Fruit fly (Drosophila melanogaster): Measurements from ENCODE around the gene Krn.
A peak's percentile ranks its signal among the peaks of the same experiment; 100 is the strongest.

Krn gene

DNA sequence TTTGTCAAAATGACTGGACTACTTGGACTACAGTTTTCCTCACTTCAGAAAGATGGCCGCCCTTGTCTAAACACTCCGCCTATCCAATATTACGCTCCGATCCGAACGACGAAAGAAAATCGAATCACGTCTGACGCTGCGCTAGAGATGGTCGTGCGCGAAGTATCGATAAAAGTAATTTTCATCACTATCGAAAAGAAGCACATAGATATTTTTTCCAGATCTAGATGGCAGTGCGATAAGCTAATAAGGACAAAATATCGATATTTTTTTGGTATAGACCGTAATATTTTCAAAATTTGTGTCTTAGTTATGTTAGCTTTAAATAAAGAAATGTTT, 9.2 kb downstream of the Krn start, which contains the start of gene Pep (continued):
- TF ChIP-seq CG15601 (tag; optimal IDR thresholded peaks at IDR 0.05) = peak; percentile 38
- no peak for TF ChIP-seq CG16779 (GFP tag; IDR thresholded peaks at IDR 0.05)
- TF ChIP-seq CG12299 (tag; optimal IDR thresholded peaks at IDR 0.05) = no peak
- TF ChIP-seq Optix (GFP tag; IDR thresholded peaks at IDR 0.05) = no peak
- TF ChIP-seq CG17385 (GFP tag; optimal IDR thresholded peaks at IDR 0.05) = peak; percentile 5
- no peak for TF ChIP-seq H15 (GFP tag; IDR thresholded peaks at IDR 0.05)
- TF ChIP-seq CG12659 (GFP tag; optimal IDR thresholded peaks at IDR 0.05) = peak; percentile 77
- TF ChIP-seq CG18619 (GFP tag; optimal IDR thresholded peaks at IDR 0.05) = no peak
- no peak for TF ChIP-seq Usf (GFP tag; optimal IDR thresholded peaks at IDR 0.05)
- no peak for TF ChIP-seq run (tag; optimal IDR thresholded peaks at IDR 0.05)
- TF ChIP-seq Elba2 (GFP tag; optimal IDR thresholded peaks at IDR 0.05) = no peak
- no peak for TF ChIP-seq usp (GFP tag; optimal IDR thresholded peaks at IDR 0.05)
- peak; percentile 72 for TF ChIP-seq ewg (GFP tag; optimal IDR thresholded peaks at IDR 0.05)
- peak in 1 of 2 experiments; percentile 31 for TF ChIP-seq Hr51 (GFP tag; optimal IDR thresholded peaks at IDR 0.05)
- TF ChIP-seq HmgZ (tag; optimal IDR thresholded peaks at IDR 0.05) = peak; percentile 79
- TF ChIP-seq Scr (GFP tag; IDR thresholded peaks at IDR 0.05; ENCODE audit: partially characterized antibody) = peak; percentile 98
- no peak for TF ChIP-seq Nf-YB (GFP tag; optimal IDR thresholded peaks at IDR 0.05)
- peak; percentile 98 for TF ChIP-seq CG14860 (GFP tag; IDR thresholded peaks at IDR 0.05; ENCODE audit: partially characterized antibody)
- TF ChIP-seq croc (GFP tag; conservative IDR thresholded peaks at IDR 0.05) = no peak
- TF ChIP-seq cg (GFP tag; optimal IDR thresholded peaks at IDR 0.05) = no peak
- no peak for TF ChIP-seq slp2 (GFP tag; optimal IDR thresholded peaks at IDR 0.05)
- no peak for TF ChIP-seq CG14050 (GFP tag; IDR thresholded peaks at IDR 0.05)
- no peak for TF ChIP-seq tap (tag; optimal IDR thresholded peaks at IDR 0.05)
- TF ChIP-seq CG9797 (GFP tag; optimal IDR thresholded peaks at IDR 0.05) = peak; percentile 39
- TF ChIP-seq caup (GFP tag; optimal IDR thresholded peaks at IDR 0.05; ENCODE audit: severe bottlenecking) = no peak
- no peak for TF ChIP-seq toy (GFP tag; IDR thresholded peaks at IDR 0.05)
- no peak for TF ChIP-seq CG7372 (GFP tag; IDR thresholded peaks at IDR 0.05)
- no peak for TF ChIP-seq Nf-YC (tag; optimal IDR thresholded peaks at IDR 0.05)
- TF ChIP-seq Dad (GFP tag; optimal IDR thresholded peaks at IDR 0.05) = peak; percentile 21
- no peak for TF ChIP-seq bcd (GFP tag; optimal IDR thresholded peaks at IDR 0.05)
- TF ChIP-seq sc (optimal IDR thresholded peaks at IDR 0.05) = no peak
- no peak for TF ChIP-seq sc (GFP tag; optimal IDR thresholded peaks at IDR 0.05)
- TF ChIP-seq HLH3B (GFP tag; IDR thresholded peaks at IDR 0.05) = no peak; the same call in 1 of the 2 replicates
- no peak for TF ChIP-seq pros (GFP tag; optimal IDR thresholded peaks at IDR 0.05)
- no peak for TF ChIP-seq lov (optimal IDR thresholded peaks at IDR 0.05)
- no peak for TF ChIP-seq lov (GFP tag; IDR thresholded peaks at IDR 0.05)
- peak; percentile 77 for TF ChIP-seq CTCF (GFP tag; optimal IDR thresholded peaks at IDR 0.05)
- TF ChIP-seq Stat92E (GFP tag; optimal IDR thresholded peaks at IDR 0.05) = peak in 1 of 3 experiments; percentile 69
- TF ChIP-seq lab (GFP tag; optimal IDR thresholded peaks at IDR 0.05) = no peak
- TF ChIP-seq sens (GFP tag) = peak; percentile 91
- TF ChIP-seq otp (GFP tag; IDR thresholded peaks at IDR 0.05) = no peak
- no peak for TF ChIP-seq CG18599 (GFP tag; optimal IDR thresholded peaks at IDR 0.05)
- TF ChIP-seq Xrp1 (GFP tag; IDR thresholded peaks at IDR 0.05) = peak; percentile 24; the same call in 1 of the 2 replicates
- TF ChIP-seq ash1 (GFP tag; optimal IDR thresholded peaks at IDR 0.05) = no peak
- TF ChIP-seq Hsf (GFP tag; optimal IDR thresholded peaks at IDR 0.05) = peak; percentile 11
- TF ChIP-seq CG15011 (GFP tag; optimal IDR thresholded peaks at IDR 0.05) = no peak
- peak; percentile 46 for TF ChIP-seq her (GFP tag; optimal IDR thresholded peaks at IDR 0.05)
- TF ChIP-seq gcm2 (GFP tag; optimal IDR thresholded peaks at IDR 0.05) = peak; percentile 27
- TF ChIP-seq CG5953 (GFP tag; IDR thresholded peaks at IDR 0.05) = no peak
- TF ChIP-seq eyg (GFP tag; optimal IDR thresholded peaks at IDR 0.05) = peak; percentile 24
- no peak for TF ChIP-seq CG34376 (GFP tag; optimal IDR thresholded peaks at IDR 0.05)
- TF ChIP-seq tna (GFP tag; IDR thresholded peaks at IDR 0.05; ENCODE audit: partially characterized antibody) = peak; percentile 97

Data from whole organism, embryonic.